Fruit fly (Drosophila melanogaster): ENCODE results near the gene Phlpp.
A peak's percentile ranks its signal among the peaks of the same experiment; 100 is the strongest.

- TF ChIP-seq grau (tag; optimal IDR thresholded peaks at IDR 0.05) (peak; percentile 86), usp (GFP tag; optimal IDR thresholded peaks at IDR 0.05) (no peak), otp (GFP tag; IDR thresholded peaks at IDR 0.05) (0 out of 3 replicates have a peak, but pooled peaks have one; percentile 24)
These were observed 37.4 kb upstream of the Phlpp start for dm6 chr2L:19021278-19022220.

All from whole organism, embryonic.